Fruit fly (Drosophila melanogaster): ENCODE measurements around the gene CG7031.

DNA sequence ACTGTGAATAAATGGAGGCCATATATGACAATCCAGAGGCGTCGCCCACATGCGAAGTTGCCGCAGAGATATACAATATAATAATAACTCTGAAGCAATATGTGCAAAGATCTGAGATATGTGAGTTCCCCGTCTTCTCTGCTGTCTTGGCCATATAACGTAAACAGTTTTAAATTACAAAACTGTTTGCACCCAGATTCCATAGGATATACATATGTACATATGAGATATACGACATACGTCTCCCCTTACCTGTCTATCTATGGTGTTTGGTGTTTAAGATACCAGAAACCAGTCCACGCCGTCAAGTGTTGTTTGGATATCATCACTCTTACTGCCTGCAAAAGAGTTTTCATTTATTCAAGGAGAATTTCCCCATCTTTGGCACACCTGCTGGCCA lies 47.8 kb upstream of the CG7031 start:
- no peak for TF ChIP-seq CHES-1-like (GFP tag; optimal IDR thresholded peaks at IDR 0.05)
- TF ChIP-seq Tbp (GFP tag; optimal IDR thresholded peaks at IDR 0.05), result no peak
